Worm (Caenorhabditis elegans): ENCODE data around the gene sdz-10.
A peak's percentile ranks its signal among the peaks of the same experiment; 100 is the strongest.

sdz-10 gene

DNA sequence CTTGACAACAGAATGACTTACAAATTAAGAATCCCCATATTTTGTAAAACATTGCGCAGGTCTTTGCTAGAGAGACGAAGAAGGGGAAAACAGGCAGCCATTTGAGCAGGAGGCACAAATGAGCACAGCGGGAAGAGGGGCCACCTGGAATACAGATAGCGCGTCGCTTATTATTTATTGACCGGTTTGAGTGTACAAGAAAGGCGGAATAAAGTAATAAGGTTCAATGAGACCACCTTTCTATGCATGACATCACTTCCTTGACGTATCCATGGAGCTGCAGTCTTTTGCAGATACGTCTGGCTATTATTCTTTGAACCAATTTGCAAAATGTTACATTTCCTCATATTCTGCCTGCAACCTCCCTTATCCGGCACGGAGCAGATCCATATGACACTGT, 2.8 kb upstream of the sdz-10 start, which contains the start of gene fbxb-111:
Gene fbxb-111, minus strand, starts transcription at position 101 of the 400 bp plus-strand sequence.
- TF ChIP-seq zip-8 (tag; optimal IDR thresholded peaks at IDR 0.05) (no peak), lin-32 (GFP tag; optimal IDR thresholded peaks at IDR 0.05) (no peak), sptf-1 (tag; optimal IDR thresholded peaks at IDR 0.05) (no peak), drap-1 (GFP tag; optimal IDR thresholded peaks at IDR 0.05) (no peak), lsy-2 (tag; optimal IDR thresholded peaks at IDR 0.05) (no peak), nhr-76 (tag; optimal IDR thresholded peaks at IDR 0.05) (no peak), elt-3 (tag; optimal IDR thresholded peaks at IDR 0.05) (no peak), tbx-8 (GFP tag; optimal IDR thresholded peaks at IDR 0.05) (no peak)

DNA sequence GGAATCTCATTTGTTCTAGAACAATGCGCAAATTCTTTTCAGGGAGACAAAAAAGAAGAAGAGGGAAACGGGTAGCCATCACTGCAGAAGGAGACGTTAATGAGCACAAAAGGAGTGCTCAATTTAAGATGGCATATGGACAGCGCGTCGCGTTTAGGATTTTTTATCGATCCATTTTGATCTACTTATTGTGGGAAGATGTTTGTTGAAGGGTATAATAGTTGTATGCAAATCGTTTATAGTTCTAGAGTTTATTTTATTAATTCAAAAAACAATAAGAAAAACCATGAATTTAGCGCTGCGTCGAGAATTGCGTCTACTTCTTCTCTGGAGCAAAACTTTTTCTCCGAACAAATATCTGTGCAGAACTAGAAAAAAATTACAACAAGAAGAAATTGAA, 1.5 kb upstream of the sdz-10 start, which contains the start of gene sdz-9:
Gene sdz-9, minus strand, starts transcription at position 101 of the 400 bp plus-strand sequence.
- TF ChIP-seq ceh-43 (GFP tag; optimal IDR thresholded peaks at IDR 0.05) = no peak
- no peak for TF ChIP-seq M03D4.4 (tag; optimal IDR thresholded peaks at IDR 0.05)
- TF ChIP-seq nhr-12 (tag; optimal IDR thresholded peaks at IDR 0.05) = no peak
- TF ChIP-seq bed-3 (GFP tag; optimal IDR thresholded peaks at IDR 0.05) = no peak
- no peak for TF ChIP-seq ceh-39 (tag; optimal IDR thresholded peaks at IDR 0.05)
- no peak for TF ChIP-seq elt-1 (tag; optimal IDR thresholded peaks at IDR 0.05; ENCODE audit: borderline replicate concordance, insufficient read depth)
- no peak for TF ChIP-seq mab-5 (tag; optimal IDR thresholded peaks at IDR 0.05)

DNA sequence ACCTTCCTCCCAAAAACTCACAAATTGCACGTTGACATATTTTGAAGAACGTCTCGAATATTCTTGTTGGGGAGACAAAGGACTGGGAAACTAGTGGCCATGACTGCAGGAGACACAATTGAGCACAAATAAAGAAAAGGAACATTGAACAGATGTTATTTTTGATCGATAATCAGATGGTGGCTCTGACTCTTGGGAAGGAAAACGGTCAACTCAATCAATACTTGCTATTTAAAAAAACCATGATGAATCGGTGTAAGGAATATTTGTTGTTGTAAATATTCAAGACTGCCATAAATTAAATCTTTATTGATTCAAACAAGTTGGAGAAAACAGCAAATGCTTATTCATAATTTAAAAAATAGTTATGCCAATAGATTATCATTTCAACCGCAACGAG, 1.3 kb downstream of the sdz-10 start, which contains the start of gene fbxb-105:
Gene fbxb-105, minus strand, starts transcription at position 101 of the 400 bp plus-strand sequence.
- TF ChIP-seq ceh-39 (tag; optimal IDR thresholded peaks at IDR 0.05) (peak; percentile 38), mls-2 (tag; optimal IDR thresholded peaks at IDR 0.05) (no peak), snpc-4 (tag; optimal IDR thresholded peaks at IDR 0.05) (no peak), cnd-1 (tag; optimal IDR thresholded peaks at IDR 0.05) (peak; percentile 59), lin-13 (tag; optimal IDR thresholded peaks at IDR 0.05) (no peak), sem-2 (GFP tag; optimal IDR thresholded peaks at IDR 0.05) (no peak)

DNA sequence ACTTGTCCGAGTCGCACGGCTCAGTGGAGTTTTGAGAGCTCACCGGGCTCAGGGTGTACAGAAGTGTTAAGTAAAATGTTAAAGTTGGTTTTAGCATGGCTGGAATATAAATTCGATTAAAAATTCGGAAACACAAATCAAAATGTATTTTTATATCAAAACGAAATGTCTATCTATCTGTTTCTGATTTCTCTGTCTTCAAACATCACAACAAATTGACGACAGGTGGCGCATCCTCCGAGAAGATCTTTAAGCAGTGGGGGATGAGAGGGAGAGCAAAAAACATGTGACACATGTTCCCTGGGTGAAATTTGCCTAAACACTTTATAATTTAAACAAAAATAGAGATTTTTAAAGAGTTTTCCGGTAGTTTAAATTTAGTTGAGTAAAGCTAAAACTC, 3.0 kb downstream of the sdz-10 start, which contains the start of gene F08D12.7:
Gene F08D12.7, minus strand, starts transcription at position 101 of the 400 bp plus-strand sequence.
- TF ChIP-seq hlh-1 (tag; optimal IDR thresholded peaks at IDR 0.05) (peak; percentile 88), cnd-1 (tag; optimal IDR thresholded peaks at IDR 0.05) (no peak), mab-5 (tag; optimal IDR thresholded peaks at IDR 0.05) (no peak), elt-1 (tag; optimal IDR thresholded peaks at IDR 0.05; ENCODE audit: borderline replicate concordance, insufficient read depth) (no peak), elt-3 (tag; optimal IDR thresholded peaks at IDR 0.05) (no peak), ces-1 (GFP tag; optimal IDR thresholded peaks at IDR 0.05) (no peak)

DNA sequence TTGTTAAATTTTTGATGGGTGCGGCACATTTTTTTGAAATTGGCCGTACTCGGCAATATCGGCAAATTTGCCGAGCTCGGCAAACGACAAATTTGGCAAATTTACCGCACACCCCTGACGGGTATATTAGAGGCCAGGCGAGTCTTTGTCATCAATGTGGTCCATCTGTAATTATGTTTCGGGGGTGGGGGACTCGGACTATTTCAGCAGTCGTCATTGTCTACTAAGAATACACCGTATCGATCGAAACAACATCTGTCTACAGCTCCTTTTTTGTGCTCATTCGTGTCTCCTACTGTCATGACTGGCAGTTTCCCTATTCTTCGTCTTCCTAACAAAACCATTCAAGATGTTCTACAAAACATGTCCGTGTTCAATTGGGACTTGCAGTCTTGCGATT, 5.7 kb downstream of the sdz-10 start, which contains the start of gene F08D12.15:
Gene F08D12.15, plus strand, starts transcription at position 301 of the 400 bp plus-strand sequence.
- TF ChIP-seq nhr-76 (tag; optimal IDR thresholded peaks at IDR 0.05) (no peak), cnd-1 (tag; optimal IDR thresholded peaks at IDR 0.05) (no peak), pha-4 (tag; optimal IDR thresholded peaks at IDR 0.05) (no peak), bed-3 (GFP tag; optimal IDR thresholded peaks at IDR 0.05) (no peak), snpc-4 (tag; optimal IDR thresholded peaks at IDR 0.05) (no peak), mep-1 (tag; optimal IDR thresholded peaks at IDR 0.05) (no peak), lin-32 (GFP tag; optimal IDR thresholded peaks at IDR 0.05) (no peak), ces-1 (GFP tag; optimal IDR thresholded peaks at IDR 0.05) (no peak), ceh-83 (GFP tag; optimal IDR thresholded peaks at IDR 0.05) (no peak), sptf-1 (tag; optimal IDR thresholded peaks at IDR 0.05) (no peak), zip-8 (tag; optimal IDR thresholded peaks at IDR 0.05) (no peak), lsy-2 (tag; optimal IDR thresholded peaks at IDR 0.05) (no peak), nhr-2 (tag; optimal IDR thresholded peaks at IDR 0.05) (no peak), drap-1 (GFP tag; optimal IDR thresholded peaks at IDR 0.05) (no peak), ceh-43 (GFP tag; optimal IDR thresholded peaks at IDR 0.05) (no peak), blmp-1 (tag; optimal IDR thresholded peaks at IDR 0.05) (no peak), unc-39 (tag; optimal IDR thresholded peaks at IDR 0.05) (no peak), hlh-1 (tag; optimal IDR thresholded peaks at IDR 0.05) (no peak)

DNA sequence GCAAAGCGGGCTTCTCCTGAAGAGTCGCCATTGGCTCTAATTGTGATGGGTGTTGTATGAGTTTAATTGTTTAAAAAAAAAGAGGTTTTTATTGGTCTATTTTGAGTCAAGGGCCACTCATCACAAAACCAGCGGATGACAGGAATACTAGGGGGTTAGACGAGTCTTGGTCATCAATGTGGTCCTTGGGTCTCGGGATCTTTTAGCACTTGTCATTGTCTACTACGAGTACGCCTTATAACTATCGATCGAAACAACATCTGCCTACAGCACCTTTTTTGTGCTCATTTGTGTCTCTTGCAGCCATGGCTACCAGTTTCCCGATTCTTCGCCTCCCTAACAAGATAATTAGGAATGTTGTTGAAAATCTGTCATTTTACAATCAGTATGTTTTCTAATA, 7.4 kb downstream of the sdz-10 start, which contains the start of gene fbxb-108:
Gene fbxb-108, plus strand, starts transcription at position 301 of the 400 bp plus-strand sequence.
- TF ChIP-seq unc-62 (GFP tag; optimal IDR thresholded peaks at IDR 0.05) = no peak
- no peak for TF ChIP-seq elt-3 (tag; optimal IDR thresholded peaks at IDR 0.05)
- no peak for TF ChIP-seq nhr-2 (tag; optimal IDR thresholded peaks at IDR 0.05)
- no peak for TF ChIP-seq nhr-28 (tag; optimal IDR thresholded peaks at IDR 0.05)
- no peak for TF ChIP-seq flh-1 (GFP tag; optimal IDR thresholded peaks at IDR 0.05)
- no peak for TF ChIP-seq unc-120 (tag; optimal IDR thresholded peaks at IDR 0.05; ENCODE audit: poor library complexity, severe bottlenecking)
- TF ChIP-seq mls-2 (tag; optimal IDR thresholded peaks at IDR 0.05) = no peak
- TF ChIP-seq tbx-8 (GFP tag; optimal IDR thresholded peaks at IDR 0.05) = no peak
- no peak for TF ChIP-seq unc-39 (tag; optimal IDR thresholded peaks at IDR 0.05)
- TF ChIP-seq nhr-237 (tag; optimal IDR thresholded peaks at IDR 0.05) = no peak
- no peak for TF ChIP-seq sptf-1 (tag; optimal IDR thresholded peaks at IDR 0.05)
- TF ChIP-seq cnd-1 (tag; optimal IDR thresholded peaks at IDR 0.05) = no peak
- no peak for TF ChIP-seq elt-1 (tag; optimal IDR thresholded peaks at IDR 0.05; ENCODE audit: borderline replicate concordance, insufficient read depth)
- TF ChIP-seq mep-1 (tag; optimal IDR thresholded peaks at IDR 0.05) = no peak
- TF ChIP-seq M03D4.4 (tag; optimal IDR thresholded peaks at IDR 0.05) = no peak
- no peak for TF ChIP-seq ces-1 (GFP tag; optimal IDR thresholded peaks at IDR 0.05)
- no peak for TF ChIP-seq blmp-1 (tag; optimal IDR thresholded peaks at IDR 0.05)
- no peak for TF ChIP-seq lin-32 (GFP tag; optimal IDR thresholded peaks at IDR 0.05)
